Fruit fly (Drosophila melanogaster) whole organism, adult: ENCODE measurements around the gene Cp190.

Source experiments
- CG11617 ChIP-seq: fragments of 200-800 bp; sonication (Bioruptor generic); optimal IDR thresholded peaks from 2 replicates; lab custom pipeline; 2017; ENCODE audit warnings: mild to moderate bottlenecking, missing biosample characterization, missing genetic modification reagents, missing genetic modification characterization
- CG12768 ChIP-seq: fragments of 200-800 bp; sonication (Bioruptor generic); optimal IDR thresholded peaks from 2 replicates; lab custom pipeline; 2017; ENCODE audit warnings: missing biosample characterization, missing genetic modification characterization, mild to moderate bottlenecking, moderate library complexity, missing genetic modification reagents
- CG14711 ChIP-seq: fragments of 200-800 bp; sonication (Bioruptor generic); optimal IDR thresholded peaks from 2 replicates; lab custom pipeline; 2018; ENCODE audit warnings: missing biosample characterization, mild to moderate bottlenecking, missing genetic modification characterization, moderate library complexity
- CG1620 ChIP-seq: fragments of 200-800 bp; sonication (Bioruptor generic); optimal IDR thresholded peaks from 2 replicates; lab custom pipeline; 2016; ENCODE audit warnings: missing biosample characterization, missing genetic modification characterization
- CG33017 ChIP-seq: fragments of 200-800 bp; sonication (Bioruptor generic); optimal IDR thresholded peaks from 2 replicates; lab custom pipeline; 2018; ENCODE audit warnings: missing biosample characterization, mild to moderate bottlenecking, missing genetic modification characterization, moderate library complexity
- CG5204 ChIP-seq: fragments of 200-800 bp; sonication (Bioruptor generic); optimal IDR thresholded peaks from 2 replicates; lab custom pipeline; 2016; ENCODE audit warnings: missing biosample characterization, missing genetic modification characterization
- CG7045 ChIP-seq: fragments of 200-800 bp; sonication (Bioruptor generic); optimal IDR thresholded peaks from 2 replicates; lab custom pipeline; 2017; ENCODE audit warnings: missing biosample characterization, mild to moderate bottlenecking, missing genetic modification characterization
- CG7101 ChIP-seq: fragments of 200-800 bp; sonication (Bioruptor generic); optimal IDR thresholded peaks from 2 replicates; lab custom pipeline; 2018; ENCODE audit warnings: missing biosample characterization, mild to moderate bottlenecking, missing genetic modification characterization, moderate library complexity
- Clk ChIP-seq: fragments of 200-800 bp; sonication (Bioruptor generic); optimal IDR thresholded peaks from 2 replicates; lab custom pipeline; 2017; ENCODE audit warnings: missing biosample characterization, missing genetic modification characterization
- Crg-1 ChIP-seq: fragments of 200-800 bp; sonication (Bioruptor generic); optimal IDR thresholded peaks from 2 replicates; lab custom pipeline; 2016; ENCODE audit warnings: missing biosample characterization, missing genetic modification characterization
- Hr96 ChIP-seq: fragments of 200-800 bp; sonication (Bioruptor generic); optimal IDR thresholded peaks from 2 replicates; lab custom pipeline; 2016; ENCODE audit warnings: missing biosample characterization, missing genetic modification characterization
- Mnt ChIP-seq: fragments of 200-800 bp; sonication (Bioruptor generic); optimal IDR thresholded peaks from 2 replicates; lab custom pipeline; 2016; ENCODE audit warnings: missing biosample characterization, mild to moderate bottlenecking, missing genetic modification characterization
- bab1 ChIP-seq: fragments of 200-800 bp; sonication (Bioruptor generic); optimal IDR thresholded peaks from 3 replicates; lab custom pipeline; 2019; ENCODE audit warnings: missing biosample characterization, mild to moderate bottlenecking, missing genetic modification characterization, moderate library complexity
- cic ChIP-seq: fragments of 200-800 bp; sonication (Bioruptor generic); optimal IDR thresholded peaks from 2 replicates; lab custom pipeline; 2017; ENCODE audit warnings: missing biosample characterization, mild to moderate bottlenecking, missing genetic modification characterization, moderate library complexity
- cnc ChIP-seq, 2 experiments: fragments of >200 bp; optimal IDR thresholded peaks; 2 replicates each; lab custom pipeline; 2017
- kay ChIP-seq: fragments of 200-800 bp; sonication (Bioruptor generic); peaks from one replicate; lab custom pipeline; 2016; ENCODE audit warnings: missing biosample characterization, missing genetic modification characterization, borderline replicate concordance
- ovo ChIP-seq: fragments of 200-800 bp; sonication (Bioruptor generic); optimal IDR thresholded peaks from 2 replicates; lab custom pipeline; 2016; ENCODE audit warnings: missing biosample characterization, missing genetic modification characterization
- pad ChIP-seq: fragments of 200-800 bp; sonication (Bioruptor generic); optimal IDR thresholded peaks from 3 replicates; lab custom pipeline; 2017; ENCODE audit warnings: missing biosample characterization, missing genetic modification characterization, mild to moderate bottlenecking, moderate library complexity, missing genetic modification reagents
- tj ChIP-seq: fragments of 200-800 bp; sonication (Bioruptor generic); optimal IDR thresholded peaks from 3 replicates; lab custom pipeline; 2017; ENCODE audit warnings: missing biosample characterization, mild to moderate bottlenecking, missing genetic modification characterization, moderate library complexity
- toe ChIP-seq: fragments of 200-800 bp; sonication (Bioruptor generic); optimal IDR thresholded peaks from 2 replicates; lab custom pipeline; 2016; ENCODE audit warnings: missing biosample characterization, missing genetic modification characterization

Gene Cp190

DNA sequence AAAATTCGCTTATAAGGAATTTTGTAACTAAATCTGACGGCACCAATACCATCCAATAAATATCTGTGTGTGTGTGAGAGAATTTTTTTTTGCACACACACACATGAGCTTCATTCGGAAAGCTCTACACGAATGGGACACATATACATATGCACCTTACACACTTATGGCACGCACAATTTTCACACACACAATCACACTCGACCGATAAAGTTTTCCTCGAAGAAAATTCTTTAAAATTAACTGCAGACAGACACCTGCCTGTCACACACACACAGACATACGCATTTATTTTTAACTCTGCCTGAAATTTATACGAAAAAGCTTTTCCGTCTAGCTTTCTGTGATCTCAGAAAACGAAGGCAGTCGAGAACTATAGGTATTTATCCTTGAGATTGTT, 35.7 kb upstream of the Cp190 start:
- no peak for TF ChIP-seq bab1 (GFP tag; lab: Kevin White, UChicago)
- TF ChIP-seq cic (GFP tag; lab: Kevin White, UChicago) = no peak
- TF ChIP-seq cnc (optimal IDR thresholded peaks at IDR 0.05; lab: Kevin White, UChicago) = no peak
- TF ChIP-seq tj (GFP tag; lab: Kevin White, UChicago) = no peak
- TF ChIP-seq Clk (GFP tag; lab: Kevin White, UChicago) = no peak
- no peak for TF ChIP-seq ovo
- no peak for TF ChIP-seq toe
- TF ChIP-seq Hr96 (GFP tag; lab: Kevin White, UChicago) = no peak
- no peak for TF ChIP-seq CG7045 (GFP tag; lab: Kevin White, UChicago)
- no peak for TF ChIP-seq CG14711 (tag; lab: Kevin White, UChicago)
- no peak for TF ChIP-seq Crg-1 (GFP tag; lab: Kevin White, UChicago)
- TF ChIP-seq kay (GFP tag; lab: Kevin White, UChicago) = no peak
- TF ChIP-seq CG7101 = no peak
- TF ChIP-seq Mnt = no peak
- TF ChIP-seq pad (GFP tag; lab: Kevin White, UChicago) = no peak
- TF ChIP-seq CG11617 (GFP tag; lab: Kevin White, UChicago) = no peak
- no peak for TF ChIP-seq CG12768 (GFP tag; lab: Kevin White, UChicago)
- TF ChIP-seq CG1620 (GFP tag; lab: Kevin White, UChicago) = no peak

DNA sequence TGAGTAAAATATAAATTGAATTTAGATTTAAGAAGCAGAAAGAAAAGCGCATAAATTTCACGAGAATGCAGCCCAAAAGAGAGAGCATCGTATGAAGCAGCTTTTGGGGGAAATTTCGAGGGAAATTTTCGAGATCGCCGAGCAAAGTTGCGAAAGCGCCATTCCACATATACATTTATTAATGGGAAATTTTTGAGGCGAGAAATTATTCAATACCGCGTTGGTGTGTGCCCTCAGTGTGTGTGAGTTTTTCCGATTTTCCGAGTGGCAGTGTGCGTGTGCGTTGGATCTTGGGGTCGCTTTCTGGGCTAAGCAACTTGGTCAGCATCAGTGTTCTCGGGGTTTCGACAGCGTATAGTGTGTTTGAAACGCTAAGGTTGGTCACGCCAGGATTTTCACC, 34.9 kb upstream of the Cp190 start, which contains the start of gene Tm2:
TSS of gene Tm2 (plus strand) at position 270 of the 400 bp plus-strand sequence.
- TF ChIP-seq pad (GFP tag; lab: Kevin White, UChicago) (no peak), bab1 (GFP tag; lab: Kevin White, UChicago) (no peak), toe (no peak), CG7045 (GFP tag; lab: Kevin White, UChicago) (no peak), Clk (GFP tag; lab: Kevin White, UChicago) (no peak)

dm6 chr3R:15305246-15305645, 30.2 kb upstream of the Cp190 start:
- TF ChIP-seq CG14711 (tag; lab: Kevin White, UChicago) (no peak), tj (GFP tag; lab: Kevin White, UChicago) (no peak), Crg-1 (GFP tag; lab: Kevin White, UChicago) (no peak), CG33017 (no peak), toe (no peak), CG1620 (GFP tag; lab: Kevin White, UChicago) (no peak), ovo (no peak), kay (GFP tag; lab: Kevin White, UChicago) (no peak), CG12768 (GFP tag; lab: Kevin White, UChicago) (no peak)

DNA sequence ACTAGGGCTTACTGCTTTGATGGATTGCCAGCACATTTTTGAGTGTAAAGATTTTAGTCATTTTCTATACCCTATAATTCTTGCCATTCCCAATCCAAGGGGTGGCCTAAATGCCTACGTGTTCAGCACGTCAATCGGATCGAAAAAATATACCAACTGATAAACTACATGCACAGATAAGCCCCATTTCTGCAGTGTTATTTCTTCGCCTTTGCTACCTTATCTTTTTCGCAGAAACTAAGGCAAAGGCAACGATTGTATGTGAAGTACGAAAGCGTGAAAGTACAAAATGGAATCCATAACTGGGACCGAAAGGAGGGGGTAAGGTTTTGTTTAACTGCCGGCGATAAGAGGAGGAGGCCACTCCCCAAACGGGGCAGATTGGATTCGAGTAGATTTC, 22.9 kb upstream of the Cp190 start:
- TF ChIP-seq ovo (no peak), cnc (optimal IDR thresholded peaks at IDR 0.05; lab: Kevin White, UChicago) (no peak), Crg-1 (GFP tag; lab: Kevin White, UChicago) (no peak), CG14711 (tag; lab: Kevin White, UChicago) (no peak), cic (GFP tag; lab: Kevin White, UChicago) (peak; percentile 50), Clk (GFP tag; lab: Kevin White, UChicago) (no peak), CG12768 (GFP tag; lab: Kevin White, UChicago) (peak; percentile 36), CG33017 (no peak), kay (GFP tag; lab: Kevin White, UChicago) (peak; percentile 95), Mnt (peak; percentile 45), CG7045 (GFP tag; lab: Kevin White, UChicago) (no peak), tj (GFP tag; lab: Kevin White, UChicago) (no peak), CG1620 (GFP tag; lab: Kevin White, UChicago) (no peak), CG11617 (GFP tag; lab: Kevin White, UChicago) (no peak), CG5204 (GFP tag; lab: Kevin White, UChicago) (no peak), bab1 (GFP tag; lab: Kevin White, UChicago) (no peak), pad (GFP tag; lab: Kevin White, UChicago) (peak; percentile 26), CG7101 (no peak), Hr96 (GFP tag; lab: Kevin White, UChicago) (no peak), toe (no peak)

dm6 chr3R:15293878-15294350, 18.9 kb upstream of the Cp190 start:
- TF ChIP-seq cnc (optimal IDR thresholded peaks at IDR 0.05; lab: Kevin White, UChicago) = no peak
- TF ChIP-seq CG7101 = no peak
- TF ChIP-seq Crg-1 (GFP tag; lab: Kevin White, UChicago) = no peak
- no peak for TF ChIP-seq pad (GFP tag; lab: Kevin White, UChicago)
- TF ChIP-seq CG1620 (GFP tag; lab: Kevin White, UChicago) = no peak
- no peak for TF ChIP-seq CG14711 (tag; lab: Kevin White, UChicago)
- no peak for TF ChIP-seq CG7045 (GFP tag; lab: Kevin White, UChicago)
- no peak for TF ChIP-seq ovo
- TF ChIP-seq bab1 (GFP tag; lab: Kevin White, UChicago) = no peak
- no peak for TF ChIP-seq Hr96 (GFP tag; lab: Kevin White, UChicago)
- no peak for TF ChIP-seq kay (GFP tag; lab: Kevin White, UChicago)
- TF ChIP-seq tj (GFP tag; lab: Kevin White, UChicago) = no peak
- no peak for TF ChIP-seq Mnt
- TF ChIP-seq Clk (GFP tag; lab: Kevin White, UChicago) = no peak
- no peak for TF ChIP-seq CG33017
- no peak for TF ChIP-seq CG5204 (GFP tag; lab: Kevin White, UChicago)
- no peak for TF ChIP-seq CG12768 (GFP tag; lab: Kevin White, UChicago)
- no peak for TF ChIP-seq cic (GFP tag; lab: Kevin White, UChicago)
